Worm (Caenorhabditis elegans) whole organism, early embryonic: ENCODE data around the gene osm-8.

Experiments
- B0310.2 ChIP-seq: sonication (generic microtip); optimal IDR thresholded peaks from 2 replicates; lab custom pipeline; 2016; ENCODE audit warnings: mild to moderate bottlenecking, missing genetic modification characterization, missing compliant biosample characterization
- F13C5.2 ChIP-seq: sonication (generic microtip); optimal IDR thresholded peaks from 2 replicates; lab custom pipeline; 2017; ENCODE audit warnings: mild to moderate bottlenecking, missing genetic modification characterization, inconsistent platforms, missing compliant biosample characterization
- aly-1 ChIP-seq: sonication (generic microtip); optimal IDR thresholded peaks from 2 replicates; lab custom pipeline; 2016; ENCODE audit warnings: missing genetic modification characterization, missing compliant biosample characterization
- ama-1 ChIP-seq: fragments of 150-350 bp; optimal IDR thresholded peaks from 2 replicates; lab custom pipeline; 2014
- ceh-13 ChIP-seq: fragments of 200-800 bp; sonication (Bioruptor generic); optimal IDR thresholded peaks from 2 replicates; lab custom pipeline; 2018; ENCODE audit warnings: mild to moderate bottlenecking, missing genetic modification characterization, missing compliant biosample characterization
- ceh-36 ChIP-seq: sonication (generic microtip); optimal IDR thresholded peaks from 2 replicates; lab custom pipeline; 2016; ENCODE audit warnings: missing genetic modification characterization, inconsistent platforms, missing compliant biosample characterization
- ets-7 ChIP-seq: sonication (generic microtip); optimal IDR thresholded peaks from 2 replicates; lab custom pipeline; 2016; ENCODE audit warnings: missing genotype, missing genetic modification characterization, missing compliant biosample characterization
- flt-1 ChIP-seq: fragments of 200-800 bp; sonication (Bioruptor generic); IDR thresholded peaks from 2 replicates; pipeline ENCODE4 v1.3.6; 2022; ENCODE audit warnings: missing genetic modification characterization, missing compliant biosample characterization
- hmbx-1 ChIP-seq: sonication (generic microtip); optimal IDR thresholded peaks from 2 replicates; lab custom pipeline; 2016; ENCODE audit warnings: mild to moderate bottlenecking, missing genetic modification characterization, missing compliant biosample characterization
- hmg-4 ChIP-seq: fragments of 200-800 bp; sonication (Bioruptor generic); optimal IDR thresholded peaks from 2 replicates; lab custom pipeline; 2018; ENCODE audit warnings: mild to moderate bottlenecking, missing genetic modification characterization, missing compliant biosample characterization
- hnd-1 ChIP-seq: sonication (generic microtip); optimal IDR thresholded peaks from 2 replicates; lab custom pipeline; 2016; ENCODE audit warnings: missing genetic modification characterization, missing compliant biosample characterization
- pes-1 ChIP-seq: fragments of 200-800 bp; sonication (Bioruptor generic); IDR thresholded peaks from 2 replicates; pipeline ENCODE4 v1.3.6; 2022; ENCODE audit warnings: missing genetic modification reagents, missing genetic modification characterization, missing compliant biosample characterization
- scrt-1 ChIP-seq: fragments of 200-800 bp; sonication (Bioruptor generic); IDR thresholded peaks from 2 replicates; pipeline ENCODE4 v1.3.6; 2022; ENCODE audit warnings: missing genetic modification characterization, missing compliant biosample characterization
- sea-1 ChIP-seq: fragments of 200-800 bp; sonication (Bioruptor generic); conservative IDR thresholded peaks from 2 replicates; pipeline ENCODE4 v1.3.6; 2022; ENCODE audit warnings: missing genetic modification characterization, missing compliant biosample characterization
- tbx-11 ChIP-seq: fragments of 200-800 bp; sonication (Bioruptor generic); IDR thresholded peaks from 2 replicates; pipeline ENCODE4 v1.3.6; 2022; ENCODE audit warnings: missing genetic modification characterization, missing compliant biosample characterization
- tbx-37 ChIP-seq: fragments of 200-800 bp; sonication (Bioruptor generic); conservative IDR thresholded peaks from 2 replicates; pipeline ENCODE4 v1.3.6; 2022; ENCODE audit warnings: missing genetic modification reagents, missing genetic modification characterization, missing compliant biosample characterization
- tra-4 ChIP-seq: sonication (generic microtip); optimal IDR thresholded peaks from 2 replicates; lab custom pipeline; 2017; ENCODE audit warnings: missing genetic modification characterization, missing compliant biosample characterization

The osm-8 gene

ce11 chrII:7558864-7559263 is 46.3 kb downstream of the osm-8 start:
- no peak for TF ChIP-seq flt-1 (GFP tag; lab: Robert Waterston, UW)

ce11 chrII:7557981-7558380 is 47.2 kb downstream of the osm-8 start:
- TF ChIP-seq tra-4 (tag; lab: Kevin White, UChicago) (no peak), ama-1 (no peak), ceh-13 (GFP tag; lab: Kevin White, UChicago) (no peak), F13C5.2 (tag; lab: Kevin White, UChicago) (no peak), ets-7 (tag; lab: Kevin White, UChicago) (no peak), tbx-11 (GFP tag; lab: Robert Waterston, UW) (no peak), scrt-1 (no peak), tbx-37 (GFP tag; lab: Robert Waterston, UW) (no peak), hmg-4 (GFP tag; lab: Kevin White, UChicago) (no peak), hnd-1 (tag; lab: Kevin White, UChicago) (no peak), B0310.2 (tag; lab: Kevin White, UChicago) (no peak)

DNA sequence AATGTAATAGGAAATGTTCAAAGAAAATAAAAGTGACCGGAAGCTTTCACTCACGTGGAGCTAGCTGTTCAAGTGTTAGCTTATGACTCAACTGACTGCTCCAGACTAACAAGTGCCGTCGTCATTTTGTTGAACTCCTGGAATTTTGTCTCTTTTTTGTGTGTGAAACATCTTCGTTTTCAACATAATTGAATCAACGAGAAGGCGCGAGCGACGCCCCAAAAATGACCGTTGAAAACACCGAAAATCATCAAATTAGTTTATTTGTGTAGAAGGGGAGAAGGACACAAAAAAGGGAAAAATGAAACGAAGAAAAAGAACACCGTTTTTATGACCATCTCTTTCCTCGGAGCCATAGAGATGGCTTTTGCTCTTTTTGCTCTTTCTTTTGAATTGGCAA is 49.8 kb downstream of the osm-8 start, which contains the start of gene ZK1290.14:
Gene ZK1290.14 (minus strand): TSS at position 139 of the 400 bp plus-strand sequence.
- no peak for TF ChIP-seq aly-1 (tag; lab: Kevin White, UChicago)
- no peak for TF ChIP-seq tbx-11 (GFP tag; lab: Robert Waterston, UW)
- no peak for TF ChIP-seq F13C5.2 (tag; lab: Kevin White, UChicago)
- TF ChIP-seq ceh-36 (tag; lab: Kevin White, UChicago) = no peak
- TF ChIP-seq hnd-1 (tag; lab: Kevin White, UChicago) = no peak
- no peak for TF ChIP-seq scrt-1
- TF ChIP-seq tra-4 (tag; lab: Kevin White, UChicago) = no peak
- TF ChIP-seq hmbx-1 = no peak
- no peak for TF ChIP-seq sea-1 (GFP tag; lab: Robert Waterston, UW)
- TF ChIP-seq flt-1 (GFP tag; lab: Robert Waterston, UW) = no peak
- no peak for TF ChIP-seq ceh-13 (GFP tag; lab: Kevin White, UChicago)
- no peak for TF ChIP-seq ama-1
- no peak for TF ChIP-seq ets-7 (tag; lab: Kevin White, UChicago)
- no peak for TF ChIP-seq hmg-4 (GFP tag; lab: Kevin White, UChicago)
- no peak for TF ChIP-seq tbx-37 (GFP tag; lab: Robert Waterston, UW)
- TF ChIP-seq pes-1 = no peak
- TF ChIP-seq B0310.2 (tag; lab: Kevin White, UChicago) = no peak

DNA sequence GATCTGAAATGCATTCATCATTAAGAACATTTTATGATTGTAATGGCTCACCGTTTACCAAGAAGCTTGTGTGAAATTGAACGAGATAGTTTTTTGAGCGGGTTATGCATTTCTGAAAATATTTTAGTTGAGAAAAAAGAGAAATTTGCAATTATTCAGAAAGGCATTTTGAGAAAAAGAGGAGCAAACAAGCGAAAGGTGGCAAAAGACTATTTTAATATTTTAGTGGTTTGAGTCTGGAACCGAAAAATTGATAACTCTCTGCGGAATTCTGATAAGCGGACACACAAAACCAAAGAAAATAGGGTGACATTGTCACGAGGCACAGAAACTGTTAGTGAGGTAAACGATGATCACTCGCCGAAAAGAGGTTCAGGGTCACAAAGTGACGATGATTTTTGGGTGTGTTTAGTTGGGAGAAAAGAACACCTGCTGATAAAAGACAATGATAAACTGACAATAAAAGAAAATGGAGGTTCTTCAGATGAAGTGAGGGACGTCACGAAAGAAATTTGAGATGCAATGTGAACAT is 50.4 kb downstream of the osm-8 start:
- TF ChIP-seq ets-7 (tag; lab: Kevin White, UChicago) (no peak), hmg-4 (GFP tag; lab: Kevin White, UChicago) (no peak), ama-1 (no peak), tra-4 (tag; lab: Kevin White, UChicago) (no peak)
